Worm (Caenorhabditis elegans) whole organism, L4/young adult: Measurements from ENCODE around the gene F25E5.8.

Experiments used
- W03F9.2 ChIP-seq: fragments of 150-350 bp; optimal IDR thresholded peaks from 2 replicates; lab custom pipeline; 2014; ENCODE audit warnings: missing biosample characterization, missing genetic modification characterization
- dao-5 ChIP-seq: sonication (generic microtip); optimal IDR thresholded peaks from 2 replicates; lab custom pipeline; 2016; ENCODE audit warnings: missing genotype, missing genetic modification characterization, moderate library complexity, missing compliant biosample characterization
- him-1 ChIP-seq: sonication (generic microtip); optimal IDR thresholded peaks from 2 replicates; lab custom pipeline; 2016; ENCODE audit warnings: missing genotype, missing genetic modification reagents, missing genetic modification characterization, missing compliant biosample characterization

- no peak for TF ChIP-seq him-1 (tag; lab: Kevin White, UChicago)
- no peak for TF ChIP-seq W03F9.2 (tag; lab: Kevin White, UChicago)
- TF ChIP-seq dao-5 (tag; lab: Kevin White, UChicago), result no peak
Observed at ce11 chrV:7460898-7461297, 25.2 kb downstream of the F25E5.8 start, which contains the start of gene srh-92.
